Fruit fly (Drosophila melanogaster) whole organism, wandering third instar larva: ENCODE results near the gene Ilp3.
"Not testable (repeated sequence)": the region's sequence is repeated elsewhere in the genome, so short reads cannot be mapped to it uniquely, and the experiment has no call there.

Experiments used
- Abd-B ChIP-seq: fragments of >200 bp; optimal IDR thresholded peaks from 2 replicates; lab custom pipeline; 2017; ENCODE audit warnings: missing biosample characterization, missing genetic modification characterization
- CG32264 ChIP-seq: fragments of 200-800 bp; sonication (Bioruptor generic); optimal IDR thresholded peaks from 2 replicates; lab custom pipeline; 2016; ENCODE audit warnings: missing biosample characterization, missing genetic modification characterization
- CrebA ChIP-seq: fragments of 200-800 bp; sonication (Bioruptor generic); optimal IDR thresholded peaks from 2 replicates; lab custom pipeline; 2016; ENCODE audit warnings: missing biosample characterization, mild to moderate bottlenecking, missing genetic modification characterization, borderline replicate concordance
- Dfd ChIP-seq: fragments of >200 bp; optimal IDR thresholded peaks from 2 replicates; lab custom pipeline; 2017; ENCODE audit warnings: missing biosample characterization, missing genetic modification characterization
- Dif ChIP-seq: fragments of 200-275, 200-300 bp; sonication (Bioruptor generic); optimal IDR thresholded peaks from 2 replicates; lab custom pipeline; 2018; ENCODE audit warnings: missing biosample characterization, missing genetic modification characterization; ENCODE audit not compliant: partially characterized antibody
- GATAd ChIP-seq: sonication (Bioruptor generic); optimal IDR thresholded peaks from 2 replicates; lab custom pipeline; 2016; ENCODE audit warnings: missing biosample characterization, missing genetic modification characterization
- HLH106 ChIP-seq: fragments of 200-800 bp; optimal IDR thresholded peaks from 3 replicates; lab custom pipeline; 2019; ENCODE audit warnings: missing biosample characterization, mild to moderate bottlenecking, missing genetic modification characterization, moderate library complexity
- Hnf4 ChIP-seq: fragments of 200-800 bp; sonication (Bioruptor generic); optimal IDR thresholded peaks from 2 replicates; lab custom pipeline; 2016; ENCODE audit warnings: missing biosample characterization, mild to moderate bottlenecking, missing genetic modification characterization
- Hr78 ChIP-seq: fragments of >200 bp; optimal IDR thresholded peaks from 2 replicates; lab custom pipeline; 2017; ENCODE audit warnings: missing biosample characterization, missing genetic modification characterization
- Hr83 ChIP-seq: fragments of 200-300 bp; sonication (Bioruptor generic); optimal IDR thresholded peaks from 2 replicates; lab custom pipeline; 2016; ENCODE audit warnings: missing biosample characterization, mild to moderate bottlenecking, missing genetic modification characterization, moderate library complexity; ENCODE audit not compliant: poor library complexity, severe bottlenecking
- Jra ChIP-seq: sonication (Bioruptor generic); optimal IDR thresholded peaks from 2 replicates; lab custom pipeline; 2016; ENCODE audit warnings: missing biosample characterization, missing genetic modification characterization
- Mio ChIP-seq: sonication (Bioruptor generic); optimal IDR thresholded peaks from 2 replicates; lab custom pipeline; 2016; ENCODE audit warnings: missing biosample characterization, missing genetic modification characterization
- Myc ChIP-seq: fragments of >200 bp; optimal IDR thresholded peaks from 2 replicates; lab custom pipeline; 2017
- OdsH ChIP-seq: fragments of 200-800 bp; sonication (Bioruptor generic); optimal IDR thresholded peaks from 2 replicates; lab custom pipeline; 2016; ENCODE audit warnings: missing biosample characterization, mild to moderate bottlenecking, missing genetic modification characterization
- Rel ChIP-seq, 2 experiments: fragments of 200-800 bp; sonication (Bioruptor generic) in 1 of 2; optimal IDR thresholded peaks; 2 replicates in 1 of 2; 3 replicates in 1 of 2; lab custom pipeline; 2016 to 2019; ENCODE audit warnings: mild to moderate bottlenecking in 2 of 2, missing biosample characterization in 2 of 2, missing genetic modification characterization in 2 of 2, moderate library complexity in 1 of 2
- Sp1 ChIP-seq: fragments of 200-800 bp; sonication (Bioruptor generic); optimal IDR thresholded peaks from 3 replicates; lab custom pipeline; 2019; ENCODE audit warnings: missing biosample characterization, mild to moderate bottlenecking, missing genetic modification characterization, moderate library complexity
- br ChIP-seq: fragments of 200-800 bp; sonication (Bioruptor generic); optimal IDR thresholded peaks from 2 replicates; lab custom pipeline; 2016; ENCODE audit warnings: missing biosample characterization, missing genetic modification characterization
- dl ChIP-seq, 2 experiments: fragments of 175-275, 200-275 bp in 1 of 2; fragments of 200-275 bp in 1 of 2; sonication (Bioruptor generic); optimal IDR thresholded peaks; lab custom pipeline; 2018; ENCODE audit warnings: mild to moderate bottlenecking in 2 of 2, missing biosample characterization in 2 of 2, missing genetic modification characterization in 2 of 2, moderate library complexity in 2 of 2; ENCODE audit not compliant: partially characterized antibody in 2 of 2, insufficient read depth in 1 of 2
- dmrt93B ChIP-seq: fragments of 200-800 bp; sonication (Bioruptor generic); optimal IDR thresholded peaks from 2 replicates; lab custom pipeline; 2018; ENCODE audit warnings: missing biosample characterization, mild to moderate bottlenecking, missing genetic modification characterization
- ey ChIP-seq: fragments of 200-800 bp; sonication (Bioruptor generic); optimal IDR thresholded peaks from 2 replicates; lab custom pipeline; 2016; ENCODE audit warnings: missing biosample characterization, missing genetic modification characterization
- jim ChIP-seq: fragments of 175-275, 200-325 bp; sonication (Bioruptor generic); optimal IDR thresholded peaks from 2 replicates; lab custom pipeline; 2016; ENCODE audit warnings: missing biosample characterization, mild to moderate bottlenecking, missing genetic modification characterization
- lola ChIP-seq: fragments of >200 bp; optimal IDR thresholded peaks from 2 replicates; lab custom pipeline; 2017; ENCODE audit warnings: missing biosample characterization, missing genetic modification characterization
- pan ChIP-seq: fragments of >200 bp; optimal IDR thresholded peaks from 2 replicates; lab custom pipeline; 2017
- psq ChIP-seq: fragments of 200-800 bp; sonication (Bioruptor generic); optimal IDR thresholded peaks from 3 replicates; lab custom pipeline; 2017; ENCODE audit warnings: missing biosample characterization, mild to moderate bottlenecking, missing genetic modification characterization, moderate library complexity
- sage ChIP-seq: fragments of 200-800 bp; sonication (Bioruptor generic); optimal IDR thresholded peaks from 2 replicates; lab custom pipeline; 2016; ENCODE audit warnings: missing biosample characterization, mild to moderate bottlenecking, missing genetic modification characterization
- sv ChIP-seq: fragments of 200-800 bp; sonication (Bioruptor generic); optimal IDR thresholded peaks from 3 replicates; lab custom pipeline; 2016; ENCODE audit warnings: missing biosample characterization, missing genetic modification characterization
- tai ChIP-seq: sonication (Bioruptor generic); optimal IDR thresholded peaks from 2 replicates; lab custom pipeline; 2016; ENCODE audit warnings: missing biosample characterization, missing genetic modification characterization
- usp ChIP-seq: fragments of >200 bp; optimal IDR thresholded peaks from 2 replicates; lab custom pipeline; 2017; ENCODE audit warnings: missing biosample characterization, missing genetic modification characterization
- woc ChIP-seq: sonication (Bioruptor generic); optimal IDR thresholded peaks from 2 replicates; lab custom pipeline; 2016; ENCODE audit warnings: missing biosample characterization, mild to moderate bottlenecking, missing genetic modification characterization

Gene Ilp3

DNA sequence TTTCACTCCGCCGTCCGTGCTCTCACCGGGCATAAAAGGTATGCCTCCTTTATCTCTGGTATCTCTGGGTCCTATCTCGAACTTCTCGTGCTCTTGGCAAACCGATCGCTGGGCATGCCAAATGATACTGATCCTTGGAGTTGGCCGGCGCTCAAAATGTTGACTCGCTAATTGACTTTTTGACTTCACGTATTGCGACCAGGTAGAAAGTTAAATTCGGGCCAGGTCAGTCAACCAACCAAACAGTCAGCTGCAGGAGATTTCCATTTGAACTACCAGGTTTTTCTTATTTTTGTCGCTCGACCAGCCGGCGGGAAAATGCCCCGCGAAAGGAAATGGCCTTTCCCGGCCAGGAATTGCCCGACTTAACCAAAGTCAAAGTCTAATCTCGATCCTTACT, 2.2 kb upstream of the Ilp3 start, which contains the start of gene Ilp4:
Ilp4 (minus strand) TSS at position 139 of the 400 bp plus-strand sequence.
- TF ChIP-seq CG32264 (GFP tag; lab: Kevin White, UChicago) (no peak), psq (no peak), dmrt93B (GFP tag; lab: Kevin White, UChicago) (no peak), Hr83 (GFP tag; lab: Kevin White, UChicago) (no peak), ey (no peak), dl (GFP tag; optimal IDR thresholded peaks at IDR 0.05; lab: Kevin White, UChicago; ENCODE audit: insufficient read depth in 1 of 2, partially characterized antibody in 2 of 2) (no peak)

dm6 chr3L:9799398-9799797, 2.5 kb downstream of the Ilp3 start, which contains the start of gene Ilp2:
Ilp2 (plus strand) TSS chr3L:9799698.
- TF ChIP-seq lola (no peak), Hr78 (GFP tag; lab: Kevin White, UChicago) (no peak), psq (no peak), Jra (GFP tag; lab: Kevin White, UChicago) (no peak), br (no peak), tai (no peak), Dfd (GFP tag; lab: Kevin White, UChicago) (no peak), Hnf4 (GFP tag; lab: Kevin White, UChicago) (no peak), Mio (GFP tag; lab: Kevin White, UChicago) (no peak), OdsH (no peak), GATAd (GFP tag; lab: Kevin White, UChicago) (no peak), jim (GFP tag; lab: Kevin White, UChicago) (no peak), woc (GFP tag; lab: Kevin White, UChicago) (no peak), CrebA (GFP tag; lab: Kevin White, UChicago) (no peak), dl (GFP tag; optimal IDR thresholded peaks at IDR 0.05; lab: Kevin White, UChicago; ENCODE audit: insufficient read depth in 1 of 2, partially characterized antibody in 2 of 2) (no peak), sage (GFP tag; lab: Kevin White, UChicago) (no peak), dmrt93B (GFP tag; lab: Kevin White, UChicago) (no peak)
- TF ChIP-seq, all 38 proteins: peak for 0

DNA sequence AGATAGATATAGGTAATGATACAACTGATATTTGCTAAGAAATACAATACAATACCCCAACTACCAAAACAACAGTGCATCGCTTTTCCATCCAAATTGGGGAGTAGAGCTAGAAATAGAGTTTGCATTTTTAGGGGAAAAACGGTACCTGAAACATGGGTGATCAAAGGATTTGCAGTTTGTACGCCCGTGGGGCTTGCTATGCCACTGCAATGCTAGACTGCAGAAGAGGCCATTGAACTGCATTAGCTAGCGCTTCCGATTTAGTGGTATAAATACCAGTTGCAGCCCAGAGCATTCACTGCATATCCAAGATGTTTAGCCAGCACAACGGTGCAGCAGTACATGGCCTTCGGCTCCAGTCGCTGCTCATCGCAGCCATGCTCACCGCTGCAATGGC, 3.8 kb downstream of the Ilp3 start, which contains the start of gene Ilp1:
Ilp1 (plus strand) TSS at position 301 of the 400 bp plus-strand sequence.
- not testable (repeated sequence) for TF ChIP-seq Rel (GFP tag; optimal IDR thresholded peaks at IDR 0.05; lab: Kevin White, UChicago); Rel (tag; optimal IDR thresholded peaks at IDR 0.05; lab: Kevin White, UChicago); HLH106 (tag; lab: Kevin White, UChicago); dmrt93B (GFP tag; lab: Kevin White, UChicago)

dm6 chr3L:9797587-9797986, 4.3 kb downstream of the Ilp3 start, which contains the start of gene Zasp67:
Zasp67 (minus strand) TSS chr3L:9797687.
- no peak for TF ChIP-seq Dif (GFP tag; lab: Kevin White, UChicago)

DNA sequence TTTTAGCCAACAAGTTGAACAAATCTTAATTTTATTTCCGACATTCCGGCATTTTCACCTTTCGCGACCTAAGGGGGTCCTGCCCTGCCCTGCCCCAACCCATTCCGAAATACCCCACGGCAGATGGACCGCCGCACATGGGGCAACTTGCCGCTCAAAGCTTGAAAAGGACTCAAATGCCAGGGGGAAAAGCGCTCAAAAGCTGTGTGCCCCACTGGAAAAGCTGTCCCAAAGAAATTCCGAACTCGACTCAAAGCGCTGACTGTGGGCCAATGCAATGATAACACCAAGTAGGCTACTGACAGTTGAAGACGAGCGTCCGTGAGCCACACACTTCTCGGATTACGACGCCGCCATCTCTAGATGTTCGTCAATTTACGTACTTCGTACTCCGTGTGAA, 15.2 kb downstream of the Ilp3 start, which contains the start of gene CG32052:
CG32052 (plus strand) TSS at position 301 of the 400 bp plus-strand sequence.
- no peak for TF ChIP-seq Myc (lab: Kevin White, UChicago)
- no peak for TF ChIP-seq Dif (GFP tag; lab: Kevin White, UChicago)
- TF ChIP-seq Dfd (GFP tag; lab: Kevin White, UChicago) = no peak
- TF ChIP-seq br = no peak
- TF ChIP-seq dmrt93B (GFP tag; lab: Kevin White, UChicago) = no peak
- TF ChIP-seq pan (lab: Kevin White, UChicago) = no peak
- TF ChIP-seq ey = no peak
- TF ChIP-seq GATAd (GFP tag; lab: Kevin White, UChicago) = no peak
- TF ChIP-seq jim (GFP tag; lab: Kevin White, UChicago) = no peak
- no peak for TF ChIP-seq Hnf4 (GFP tag; lab: Kevin White, UChicago)
- no peak for TF ChIP-seq Rel (GFP tag; optimal IDR thresholded peaks at IDR 0.05; lab: Kevin White, UChicago)
- TF ChIP-seq Rel (tag; optimal IDR thresholded peaks at IDR 0.05; lab: Kevin White, UChicago) = no peak
- no peak for TF ChIP-seq CrebA (GFP tag; lab: Kevin White, UChicago)
- no peak for TF ChIP-seq sage (GFP tag; lab: Kevin White, UChicago)
- TF ChIP-seq woc (GFP tag; lab: Kevin White, UChicago) = no peak
- no peak for TF ChIP-seq sv (GFP tag; lab: Kevin White, UChicago)
- TF ChIP-seq Jra (GFP tag; lab: Kevin White, UChicago) = no peak
- TF ChIP-seq, all 38 proteins: peak for 0

- TF ChIP-seq Mio (GFP tag; lab: Kevin White, UChicago) (no peak), Sp1 (no peak), Hr78 (GFP tag; lab: Kevin White, UChicago) (no peak), Abd-B (no peak), CrebA (GFP tag; lab: Kevin White, UChicago) (no peak), usp (GFP tag; lab: Kevin White, UChicago) (no peak), Dfd (GFP tag; lab: Kevin White, UChicago) (no peak)
These were observed 25.0 kb downstream of the Ilp3 start for dm6 chr3L:9776804-9777393.
